Fruit fly (Drosophila melanogaster) S2 (cell line): ENCODE measurements around the gene mia.

Source experiments
- CG8478 ChIP-seq: fragments of >200 bp; optimal IDR thresholded peaks from 2 replicates; lab custom pipeline; 2018
- CTCF ChIP-seq, 2 experiments: fragments of >200 bp; optimal IDR thresholded peaks; 2 replicates each; lab custom pipeline; 2018

dm6 chr3R:5570635-5571436 lies 19.9 kb upstream of the mia start, which contains the start of gene CRMP:
- TF ChIP-seq CTCF (optimal IDR thresholded peaks at IDR 0.05; lab: Kevin White, UChicago) (no peak), CG8478 (lab: Kevin White, UChicago) (no peak)
